Worm (Caenorhabditis elegans) whole organism, young adult: Measurements from ENCODE around the gene E04F6.4.

Experiments
- C06A6.2 ChIP-seq: fragments of 200-800 bp; sonication (Bioruptor generic); conservative IDR thresholded peaks from 2 replicates; pipeline ENCODE4 v1.3.6; 2022; ENCODE audit warnings: missing genetic modification characterization, missing compliant biosample characterization
- F23B12.7 ChIP-seq: sonication (generic microtip); optimal IDR thresholded peaks from 2 replicates; lab custom pipeline; 2017; ENCODE audit warnings: missing genetic modification characterization, mild to moderate bottlenecking, missing compliant biosample characterization, antibody characterized with exemption, moderate library complexity; ENCODE audit not compliant: insufficient read depth
- T07F8.4 ChIP-seq: sonication (generic microtip); optimal IDR thresholded peaks from 2 replicates; lab custom pipeline; 2016; ENCODE audit warnings: mild to moderate bottlenecking, missing genetic modification characterization, moderate library complexity, missing compliant biosample characterization
- attf-3 ChIP-seq: fragments of 200-800 bp; sonication (Bioruptor generic); conservative IDR thresholded peaks from 2 replicates; pipeline ENCODE4 v1.3.6; 2022; ENCODE audit warnings: missing genetic modification reagents, missing genetic modification characterization, missing compliant biosample characterization
- cebp-1 ChIP-seq, 2 experiments: fragments of 200-800 bp in 1 of 2; sonication (Bioruptor generic) in 1 of 2; sonication (generic microtip) in 1 of 2; IDR thresholded peaks in 1 of 2; optimal IDR thresholded peaks in 1 of 2; 2 replicates each; pipeline versions ENCODE4 v1.3.6 to Lab custom; 2017 to 2022; ENCODE audit warnings: missing compliant biosample characterization in 2 of 2, missing genetic modification characterization in 2 of 2, mild to moderate bottlenecking in 1 of 2, missing genetic modification reagents in 1 of 2, moderate library complexity in 1 of 2
- ceh-100 ChIP-seq: fragments of 200-800 bp; sonication (Bioruptor generic); IDR thresholded peaks from 2 replicates; pipeline ENCODE4 v1.3.6; 2022; ENCODE audit warnings: missing genetic modification reagents, missing genetic modification characterization, missing compliant biosample characterization
- efl-1 ChIP-seq: fragments of 150-350 bp; optimal IDR thresholded peaks from 2 replicates; lab custom pipeline; 2014; ENCODE audit warnings: missing biosample characterization, missing genetic modification reagents, missing genetic modification characterization
- hrde-1 ChIP-seq: sonication (generic microtip); optimal IDR thresholded peaks from 2 replicates; lab custom pipeline; 2016; ENCODE audit warnings: missing genetic modification characterization, mild to moderate bottlenecking, missing compliant biosample characterization, moderate library complexity, missing genotype, missing genetic modification reagents, borderline replicate concordance
- nhr-179 ChIP-seq: sonication (generic microtip); optimal IDR thresholded peaks from 2 replicates; lab custom pipeline; 2016; ENCODE audit warnings: mild to moderate bottlenecking, missing genetic modification characterization, missing compliant biosample characterization
- pbrm-1 ChIP-seq: fragments of 200-800 bp; sonication (Bioruptor generic); IDR thresholded peaks from 2 replicates; pipeline ENCODE4 v1.3.6; 2022; ENCODE audit warnings: missing genetic modification reagents, missing genetic modification characterization, missing compliant biosample characterization
- sptf-2 ChIP-seq: fragments of 200-800 bp; sonication (Bioruptor generic); optimal IDR thresholded peaks from 2 replicates; lab custom pipeline; 2018; ENCODE audit warnings: mild to moderate bottlenecking, missing genetic modification characterization, missing compliant biosample characterization
- unc-130 ChIP-seq: sonication (generic microtip); optimal IDR thresholded peaks from 2 replicates; lab custom pipeline; 2016; ENCODE audit warnings: missing genetic modification reagents, missing genetic modification characterization, missing compliant biosample characterization
- ztf-28 ChIP-seq: fragments of 200-800 bp; sonication (Bioruptor generic); IDR thresholded peaks from 2 replicates; pipeline ENCODE4 v1.3.6; 2022; ENCODE audit warnings: missing genetic modification reagents, missing genetic modification characterization, missing compliant biosample characterization

ce11 chrII:7236937-7237336 is 47.7 kb downstream of the E04F6.4 start:
- no peak for TF ChIP-seq attf-3 (GFP tag; lab: Robert Waterston, UW)
- TF ChIP-seq F23B12.7 (tag; lab: Kevin White, UChicago), result no peak
- TF ChIP-seq efl-1 (GFP tag; lab: Kevin White, UChicago), result no peak
- no peak for TF ChIP-seq sptf-2
- no peak for TF ChIP-seq unc-130 (GFP tag; lab: Kevin White, UChicago)
- TF ChIP-seq C06A6.2 (GFP tag; lab: Robert Waterston, UW), result no peak
- TF ChIP-seq T07F8.4 (tag; lab: Kevin White, UChicago), result no peak
- TF ChIP-seq hrde-1, result no peak
- no peak for TF ChIP-seq cebp-1 (GFP tag; IDR thresholded peaks at IDR 0.05; lab: Robert Waterston, UW)
- TF ChIP-seq cebp-1 (tag; optimal IDR thresholded peaks at IDR 0.05; lab: Kevin White, UChicago), result no peak
- no peak for TF ChIP-seq nhr-179 (tag; lab: Kevin White, UChicago)
- TF ChIP-seq pbrm-1, result no peak
- no peak for TF ChIP-seq ztf-28 (GFP tag; lab: Robert Waterston, UW)
- no peak for TF ChIP-seq ceh-100
